Worm (Caenorhabditis elegans) whole organism, L4/young adult: ENCODE measurements around the gene ccch-2.

Experiments used
- dao-5 ChIP-seq: sonication (generic microtip); optimal IDR thresholded peaks from 2 replicates; lab custom pipeline; 2016; ENCODE audit warnings: missing genotype, missing genetic modification characterization, moderate library complexity, missing compliant biosample characterization
- him-1 ChIP-seq: sonication (generic microtip); optimal IDR thresholded peaks from 2 replicates; lab custom pipeline; 2016; ENCODE audit warnings: missing genotype, missing genetic modification reagents, missing genetic modification characterization, missing compliant biosample characterization

- TF ChIP-seq him-1 (tag; lab: Kevin White, UChicago) (no peak), dao-5 (tag; lab: Kevin White, UChicago) (no peak)
Measured at ce11 chrIV:16293889-16294288, 15.9 kb downstream of the ccch-2 start.
